Worm (Caenorhabditis elegans) whole organism, L3 larva: ENCODE measurements around the gene ugt-50.

Experiments
- R02D3.7 ChIP-seq: fragments of 150-350 bp; optimal IDR thresholded peaks from 2 replicates; lab custom pipeline; 2014; ENCODE audit warnings: missing biosample characterization, missing genetic modification characterization
- ZK546.5 ChIP-seq: sonication (generic microtip); optimal IDR thresholded peaks from 2 replicates; lab custom pipeline; 2017; ENCODE audit warnings: missing biosample characterization, missing genetic modification characterization
- aly-2 ChIP-seq: fragments of 150-350 bp; optimal IDR thresholded peaks from 2 replicates; lab custom pipeline; 2014; ENCODE audit warnings: missing biosample characterization, missing genetic modification characterization
- ama-1 ChIP-seq: fragments of 150-350 bp; optimal IDR thresholded peaks from 2 replicates; lab custom pipeline; 2018
- ceh-16 ChIP-seq: sonication (generic microtip); optimal IDR thresholded peaks from 2 replicates; lab custom pipeline; 2017; ENCODE audit warnings: missing biosample characterization, missing genetic modification characterization
- ceh-28 ChIP-seq: fragments of 150-350 bp; optimal IDR thresholded peaks from 2 replicates; lab custom pipeline; 2014; ENCODE audit warnings: missing biosample characterization, missing genetic modification reagents, missing genetic modification characterization
- ceh-82 ChIP-seq: fragments of 150-350 bp; optimal IDR thresholded peaks from 2 replicates; lab custom pipeline; 2014; ENCODE audit warnings: missing biosample characterization, missing genetic modification characterization
- ceh-9 ChIP-seq: sonication (generic microtip); optimal IDR thresholded peaks from 2 replicates; lab custom pipeline; 2018; ENCODE audit warnings: missing biosample characterization, missing genetic modification characterization
- daf-12 ChIP-seq: fragments of 150-350 bp; optimal IDR thresholded peaks from 2 replicates; lab custom pipeline; 2014; ENCODE audit warnings: missing biosample characterization, missing genetic modification reagents, missing genetic modification characterization
- egl-27 ChIP-seq: sonication (generic microtip); optimal IDR thresholded peaks from 4 replicates; lab custom pipeline; 2017; ENCODE audit warnings: missing biosample characterization, missing genetic modification reagents, missing genetic modification characterization
- egl-5 ChIP-seq: fragments of 150-350 bp; optimal IDR thresholded peaks from 2 replicates; lab custom pipeline; 2017; ENCODE audit warnings: missing biosample characterization, missing genetic modification reagents, missing genetic modification characterization, inconsistent platforms
- elt-2 ChIP-seq: sonication (generic microtip); optimal IDR thresholded peaks from 2 replicates; lab custom pipeline; 2016; ENCODE audit warnings: missing genetic modification reagents, mild to moderate bottlenecking, missing genetic modification characterization, missing compliant biosample characterization
- elt-3 ChIP-seq, 3 experiments: fragments of 150-350 bp in 1 of 3; sonication (generic microtip) in 2 of 3; optimal IDR thresholded peaks; 2 replicates in 2 of 3; 4 replicates in 1 of 3; lab custom pipeline; 2014 to 2017; ENCODE audit warnings: missing biosample characterization in 3 of 3, missing genetic modification characterization in 3 of 3
- eor-1 ChIP-seq, 2 experiments: fragments of 150-350 bp; optimal IDR thresholded peaks; 2 replicates each; lab custom pipeline; 2014 to 2018; ENCODE audit warnings: missing biosample characterization in 2 of 2, missing genetic modification characterization in 2 of 2
- fkh-2 ChIP-seq: fragments of 150-350 bp; optimal IDR thresholded peaks from 2 replicates; lab custom pipeline; 2014; ENCODE audit warnings: missing biosample characterization, missing genetic modification reagents, missing genetic modification characterization
- fos-1 ChIP-seq: fragments of 150-350 bp; optimal IDR thresholded peaks from 2 replicates; lab custom pipeline; 2014; ENCODE audit warnings: missing biosample characterization, missing genetic modification characterization
- jun-1 ChIP-seq: fragments of 150-350 bp; optimal IDR thresholded peaks from 2 replicates; lab custom pipeline; 2014; ENCODE audit warnings: missing biosample characterization, missing genetic modification reagents, missing genetic modification characterization
- lin-15B ChIP-seq: fragments of 150-350 bp; optimal IDR thresholded peaks from 2 replicates; lab custom pipeline; 2014; ENCODE audit warnings: missing biosample characterization, missing genetic modification characterization
- lsy-12 ChIP-seq: sonication (generic microtip); optimal IDR thresholded peaks from 2 replicates; lab custom pipeline; 2016; ENCODE audit warnings: mild to moderate bottlenecking, missing genetic modification characterization, missing compliant biosample characterization
- mdl-1 ChIP-seq: fragments of 150-350 bp; optimal IDR thresholded peaks from 2 replicates; lab custom pipeline; 2014; ENCODE audit warnings: missing biosample characterization, missing genetic modification characterization
- mml-1 ChIP-seq: fragments of 150-350 bp; sonication (generic microtip); optimal IDR thresholded peaks from 3 replicates; lab custom pipeline; 2014; ENCODE audit warnings: missing biosample characterization, missing genetic modification characterization
- nfya-1 ChIP-seq: sonication (generic microtip); optimal IDR thresholded peaks from 2 replicates; lab custom pipeline; 2017; ENCODE audit warnings: missing genetic modification characterization, mild to moderate bottlenecking, missing compliant biosample characterization, antibody characterized with exemption, moderate library complexity; ENCODE audit not compliant: insufficient read depth
- nhr-11 ChIP-seq: fragments of 150-350 bp; optimal IDR thresholded peaks from 2 replicates; lab custom pipeline; 2014; ENCODE audit warnings: missing biosample characterization, missing genetic modification characterization
- nhr-12 ChIP-seq: fragments of 150-350 bp; optimal IDR thresholded peaks from 2 replicates; lab custom pipeline; 2014; ENCODE audit warnings: missing biosample characterization, missing genetic modification characterization
- nhr-23 ChIP-seq: fragments of 150-350 bp; optimal IDR thresholded peaks from 2 replicates; lab custom pipeline; 2014; ENCODE audit warnings: missing biosample characterization, missing genetic modification reagents, missing genetic modification characterization
- nhr-25 ChIP-seq: sonication (generic microtip); optimal IDR thresholded peaks from 2 replicates; lab custom pipeline; 2017; ENCODE audit warnings: missing biosample characterization, missing genetic modification characterization
- nhr-28 ChIP-seq: fragments of 150-350 bp; optimal IDR thresholded peaks from 2 replicates; lab custom pipeline; 2014; ENCODE audit warnings: missing biosample characterization, missing genetic modification characterization
- nhr-43 ChIP-seq: sonication (generic microtip); optimal IDR thresholded peaks from 2 replicates; lab custom pipeline; 2016; ENCODE audit warnings: mild to moderate bottlenecking, missing genetic modification characterization, missing compliant biosample characterization; ENCODE audit not compliant: poor library complexity, severe bottlenecking
- nhr-67 ChIP-seq: fragments of 150-350 bp; optimal IDR thresholded peaks from 2 replicates; lab custom pipeline; 2014; ENCODE audit warnings: missing biosample characterization, missing genetic modification characterization
- nhr-76 ChIP-seq: fragments of 150-350 bp; sonication (generic microtip); optimal IDR thresholded peaks from 5 replicates; lab custom pipeline; 2014; ENCODE audit warnings: missing biosample characterization, missing genetic modification characterization
- nhr-77 ChIP-seq: fragments of 150-350 bp; optimal IDR thresholded peaks from 2 replicates; lab custom pipeline; 2014; ENCODE audit warnings: missing biosample characterization, missing genetic modification characterization
- pha-4 ChIP-seq: fragments of 150-350 bp; optimal IDR thresholded peaks from 2 replicates; lab custom pipeline; 2014; ENCODE audit warnings: missing biosample characterization, missing genetic modification reagents, missing genetic modification characterization
- pqm-1 ChIP-seq: fragments of 150-350 bp; optimal IDR thresholded peaks from 2 replicates; lab custom pipeline; 2017; ENCODE audit warnings: missing biosample characterization, missing genetic modification characterization, inconsistent platforms
- sea-2 ChIP-seq: fragments of 150-350 bp; sonication (generic microtip); optimal IDR thresholded peaks from 4 replicates; lab custom pipeline; 2014; ENCODE audit warnings: missing biosample characterization, missing genetic modification reagents, missing genetic modification characterization
- skn-1 ChIP-seq: fragments of 150-350 bp; optimal IDR thresholded peaks from 2 replicates; lab custom pipeline; 2014; ENCODE audit warnings: missing biosample characterization, missing genetic modification characterization
- tbx-2 ChIP-seq: sonication (generic microtip); optimal IDR thresholded peaks from 2 replicates; lab custom pipeline; 2016; ENCODE audit warnings: mild to moderate bottlenecking, missing genetic modification characterization, missing compliant biosample characterization
- unc-39 ChIP-seq: sonication (generic microtip); optimal IDR thresholded peaks from 4 replicates; lab custom pipeline; 2017; ENCODE audit warnings: missing biosample characterization, missing genetic modification characterization
- unc-62 ChIP-seq: fragments of 150-350 bp; sonication (generic microtip); optimal IDR thresholded peaks from 4 replicates; lab custom pipeline; 2014; ENCODE audit warnings: missing biosample characterization, missing genetic modification reagents, missing genetic modification characterization
- zag-1 ChIP-seq: fragments of 150-350 bp; optimal IDR thresholded peaks from 2 replicates; lab custom pipeline; 2014; ENCODE audit warnings: missing biosample characterization, missing genetic modification characterization
- ztf-11 ChIP-seq: fragments of 150-350 bp; optimal IDR thresholded peaks from 2 replicates; lab custom pipeline; 2014; ENCODE audit warnings: missing biosample characterization, missing genetic modification characterization
- ztf-4 ChIP-seq: fragments of 150-350 bp; optimal IDR thresholded peaks from 2 replicates; lab custom pipeline; 2014; ENCODE audit warnings: missing biosample characterization, missing genetic modification characterization

The ugt-50 gene

ce11 chrX:12700456-12700855, 9.1 kb downstream of the ugt-50 start, which contains the start of gene nhr-26:
Gene nhr-26, minus strand, starts transcription at chrX:12700465.
- no peak for TF ChIP-seq eor-1 (tag; optimal IDR thresholded peaks at IDR 0.05; lab: Kevin White, UChicago)

ce11 chrX:12701963-12702362, 10.6 kb downstream of the ugt-50 start, which contains the start of gene nhr-214:
Gene nhr-214, minus strand, starts transcription at chrX:12702063.
- no peak for TF ChIP-seq nhr-25 (tag; lab: Kevin White, UChicago)
- no peak for TF ChIP-seq ceh-28
- TF ChIP-seq unc-39: no peak
- TF ChIP-seq sea-2: no peak
- no peak for TF ChIP-seq nhr-12 (tag; lab: Kevin White, UChicago)
- TF ChIP-seq tbx-2: no peak
- no peak for TF ChIP-seq unc-62 (GFP tag; lab: Kevin White, UChicago)
- TF ChIP-seq ZK546.5 (tag; lab: Kevin White, UChicago): no peak
- TF ChIP-seq nhr-28 (tag; lab: Kevin White, UChicago): no peak
- no peak for TF ChIP-seq ceh-16 (tag; lab: Kevin White, UChicago)
- TF ChIP-seq mdl-1: no peak
- no peak for TF ChIP-seq nhr-43
- TF ChIP-seq jun-1 (tag; lab: Kevin White, UChicago): no peak
- no peak for TF ChIP-seq ceh-9
- TF ChIP-seq nhr-23: no peak
- no peak for TF ChIP-seq aly-2 (tag; lab: Kevin White, UChicago)
- no peak for TF ChIP-seq ceh-82
- TF ChIP-seq skn-1 (tag; lab: Kevin White, UChicago): no peak
- TF ChIP-seq nhr-11 (tag; lab: Kevin White, UChicago): no peak
- no peak for TF ChIP-seq egl-5 (tag; lab: Kevin White, UChicago)
- TF ChIP-seq, all 47 proteins: peak for 0

- TF ChIP-seq fos-1 (tag; lab: Kevin White, UChicago): no peak
- no peak for TF ChIP-seq nhr-67
- no peak for TF ChIP-seq ama-1 (lab: Kevin White, UChicago)
- TF ChIP-seq skn-1 (tag; lab: Kevin White, UChicago): no peak
- TF ChIP-seq nhr-76 (tag; lab: Kevin White, UChicago): no peak
- TF ChIP-seq ztf-11 (tag; lab: Kevin White, UChicago): no peak
- no peak for TF ChIP-seq nhr-23
- TF ChIP-seq lsy-12 (tag; lab: Kevin White, UChicago): no peak
- no peak for TF ChIP-seq sea-2
- TF ChIP-seq lin-15B (tag; lab: Kevin White, UChicago): no peak
- TF ChIP-seq daf-12 (tag; lab: Kevin White, UChicago): no peak
- TF ChIP-seq ztf-4 (tag; lab: Kevin White, UChicago): no peak
- no peak for TF ChIP-seq eor-1 (tag; optimal IDR thresholded peaks at IDR 0.05; lab: Kevin White, UChicago)
- no peak for TF ChIP-seq mml-1 (tag; lab: Kevin White, UChicago)
- no peak for TF ChIP-seq egl-5 (tag; lab: Kevin White, UChicago)
- no peak for TF ChIP-seq nhr-28 (tag; lab: Kevin White, UChicago)
- TF ChIP-seq zag-1 (tag; lab: Kevin White, UChicago): no peak
- TF ChIP-seq R02D3.7 (tag; lab: Kevin White, UChicago): no peak
- TF ChIP-seq fkh-2 (tag; lab: Kevin White, UChicago): no peak
- no peak for TF ChIP-seq ZK546.5 (tag; lab: Kevin White, UChicago)
- TF ChIP-seq, all 47 proteins: peak for 0
Observed at ce11 chrX:12702713-12703112, 11.3 kb downstream of the ugt-50 start.

- TF ChIP-seq ZK546.5 (tag; lab: Kevin White, UChicago) (no peak), ceh-16 (tag; lab: Kevin White, UChicago) (no peak), ama-1 (lab: Kevin White, UChicago) (no peak), pha-4 (no peak), skn-1 (tag; lab: Kevin White, UChicago) (no peak), pqm-1 (no peak), nhr-11 (tag; lab: Kevin White, UChicago) (no peak), egl-27 (tag; lab: Kevin White, UChicago) (no peak), ceh-28 (no peak)
Observed at ce11 chrX:12704721-12705120, 13.3 kb downstream of the ugt-50 start, which contains the start of gene nhr-272. Gene nhr-272, minus strand, starts transcription at chrX:12704821.

DNA sequence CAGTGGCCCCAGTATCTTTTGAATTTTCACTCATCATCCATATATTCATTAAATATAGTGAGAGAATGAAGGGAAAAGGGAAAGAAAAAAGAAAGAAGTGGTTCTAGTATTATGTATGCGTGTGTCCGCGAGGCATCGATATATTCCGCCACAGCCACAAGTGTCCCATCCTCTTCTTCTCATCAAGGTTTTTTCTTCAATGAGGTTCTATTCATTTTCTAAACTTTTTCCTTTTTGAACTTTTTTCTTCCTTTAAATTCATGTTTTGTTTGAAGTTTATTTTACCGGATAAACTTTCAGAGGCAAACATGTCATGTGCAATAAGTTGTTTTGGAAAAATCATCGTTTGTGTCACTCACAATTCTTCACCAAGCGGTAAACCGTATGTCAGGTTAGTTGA, 21.0 kb downstream of the ugt-50 start, which contains the start of gene rgs-2:
TSS of gene rgs-2 (plus strand) at position 301 of the 400 bp plus-strand sequence.
- no peak for TF ChIP-seq mdl-1
- no peak for TF ChIP-seq nhr-25 (tag; lab: Kevin White, UChicago)
- TF ChIP-seq nhr-77 (tag; lab: Kevin White, UChicago): no peak
- TF ChIP-seq tbx-2: no peak
- TF ChIP-seq ceh-9: no peak
- TF ChIP-seq egl-27 (tag; lab: Kevin White, UChicago): no peak
- TF ChIP-seq nhr-28 (tag; lab: Kevin White, UChicago): no peak
- no peak for TF ChIP-seq pha-4
- TF ChIP-seq nhr-11 (tag; lab: Kevin White, UChicago): no peak
- TF ChIP-seq R02D3.7 (tag; lab: Kevin White, UChicago): no peak
- TF ChIP-seq nfya-1 (tag; lab: Kevin White, UChicago): no peak
- TF ChIP-seq sea-2: no peak
- no peak for TF ChIP-seq elt-3 (tag; optimal IDR thresholded peaks at IDR 0.05; lab: Kevin White, UChicago)
- no peak for TF ChIP-seq elt-2 (tag; lab: Kevin White, UChicago)
- TF ChIP-seq unc-39: no peak
- no peak for TF ChIP-seq pqm-1
- TF ChIP-seq lin-15B (tag; lab: Kevin White, UChicago): no peak
